Worm (Caenorhabditis elegans) whole organism, L2 larva: ENCODE data around the gene col-98.

Experiments
- alr-1 ChIP-seq: fragments of 150-350 bp; optimal IDR thresholded peaks from 2 replicates; lab custom pipeline; 2014; ENCODE audit warnings: missing biosample characterization, missing genetic modification characterization
- ceh-82 ChIP-seq: fragments of 150-350 bp; optimal IDR thresholded peaks from 2 replicates; lab custom pipeline; 2014; ENCODE audit warnings: missing biosample characterization, missing genetic modification characterization
- elt-1 ChIP-seq: fragments of 150-350 bp; optimal IDR thresholded peaks from 2 replicates; lab custom pipeline; 2014; ENCODE audit warnings: missing biosample characterization, missing genetic modification characterization
- elt-3 ChIP-seq: sonication (generic microtip); optimal IDR thresholded peaks from 2 replicates; lab custom pipeline; 2017; ENCODE audit warnings: missing biosample characterization, missing genetic modification characterization
- mdl-1 ChIP-seq, 2 experiments: fragments of 150-350 bp in 1 of 2; sonication (generic microtip) in 1 of 2; optimal IDR thresholded peaks; 2 replicates each; lab custom pipeline; 2017; ENCODE audit warnings: missing biosample characterization in 2 of 2, missing genetic modification characterization in 2 of 2
- nhr-25 ChIP-seq: fragments of 150-350 bp; sonication (generic microtip); optimal IDR thresholded peaks from 3 replicates; lab custom pipeline; 2014; ENCODE audit warnings: missing biosample characterization, missing genetic modification characterization
- unc-39 ChIP-seq: fragments of 150-350 bp; optimal IDR thresholded peaks from 2 replicates; lab custom pipeline; 2014; ENCODE audit warnings: missing biosample characterization, missing genetic modification characterization

DNA sequence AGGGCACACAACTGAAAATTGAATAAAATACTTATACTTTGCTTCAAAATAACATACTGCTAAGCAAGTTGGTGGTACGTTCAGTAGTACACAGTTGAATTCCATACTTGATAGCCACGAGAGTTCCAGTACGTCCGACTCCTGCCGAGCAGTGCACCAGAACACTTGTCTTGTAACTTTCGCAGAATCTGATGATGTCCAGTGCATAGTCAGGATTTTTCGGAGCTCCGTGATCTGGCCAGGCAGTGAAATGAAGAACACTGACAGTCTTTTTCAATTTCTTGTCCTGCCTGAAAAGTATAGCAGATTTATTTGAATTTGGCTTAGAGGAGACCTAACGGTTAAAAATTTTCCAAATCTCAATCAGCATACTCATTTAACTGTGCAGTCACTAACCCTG is 31.1 kb downstream of the col-98 start:
- TF ChIP-seq mdl-1 (tag; optimal IDR thresholded peaks at IDR 0.05; lab: Kevin White, UChicago) = no peak
- no peak for TF ChIP-seq unc-39
- TF ChIP-seq elt-1 = no peak
- TF ChIP-seq ceh-82 (tag; lab: Kevin White, UChicago) = no peak
- TF ChIP-seq alr-1 = no peak
- no peak for TF ChIP-seq elt-3 (tag; lab: Kevin White, UChicago)
- TF ChIP-seq nhr-25 (tag; lab: Kevin White, UChicago) = no peak
